Worm (Caenorhabditis elegans) whole organism, L4/young adult: Measurements from ENCODE around the gene pxl-1.

Experiments
- W03F9.2 ChIP-seq: fragments of 150-350 bp; optimal IDR thresholded peaks from 2 replicates; lab custom pipeline; 2014; ENCODE audit warnings: missing biosample characterization, missing genetic modification characterization
- dao-5 ChIP-seq: sonication (generic microtip); optimal IDR thresholded peaks from 2 replicates; lab custom pipeline; 2016; ENCODE audit warnings: missing genotype, missing genetic modification characterization, moderate library complexity, missing compliant biosample characterization
- him-1 ChIP-seq: sonication (generic microtip); optimal IDR thresholded peaks from 2 replicates; lab custom pipeline; 2016; ENCODE audit warnings: missing genotype, missing genetic modification reagents, missing genetic modification characterization, missing compliant biosample characterization

pxl-1 gene

ce11 chrIII:5888675-5889074 lies 7.1 kb downstream of the pxl-1 start, which contains the start of gene C28H8.8:
Gene C28H8.8, minus strand, starts transcription at chrIII:5888775.
- TF ChIP-seq dao-5, result no peak
- no peak for TF ChIP-seq him-1
- TF ChIP-seq W03F9.2 (tag; lab: Kevin White, UChicago), result no peak

ce11 chrIII:5886893-5887292 lies 8.9 kb downstream of the pxl-1 start, which contains the start of gene C28H8.7:
Gene C28H8.7, minus strand, starts transcription at chrIII:5886993.
- TF ChIP-seq W03F9.2 (tag; lab: Kevin White, UChicago) (no peak), dao-5 (no peak), him-1 (no peak)

- TF ChIP-seq him-1, result no peak
- TF ChIP-seq W03F9.2 (tag; lab: Kevin White, UChicago), result no peak
- TF ChIP-seq dao-5, result no peak
Measured at ce11 chrIII:5884459-5884858, 11.4 kb downstream of the pxl-1 start.

- TF ChIP-seq him-1 (no peak), W03F9.2 (tag; lab: Kevin White, UChicago) (no peak), dao-5 (no peak)
Measured at ce11 chrIII:5884007-5884406, 11.8 kb downstream of the pxl-1 start, which contains the start of gene C28H8.5. Gene C28H8.5, plus strand, starts transcription at chrIII:5884307.

- TF ChIP-seq dao-5 (no peak), him-1 (no peak), W03F9.2 (tag; lab: Kevin White, UChicago) (no peak)
Measured at ce11 chrIII:5883517-5883916, 12.3 kb downstream of the pxl-1 start.

- no peak for TF ChIP-seq W03F9.2 (tag; lab: Kevin White, UChicago)
- TF ChIP-seq him-1, result no peak
- TF ChIP-seq dao-5, result no peak
Measured at ce11 chrIII:5882823-5883222, 13.0 kb downstream of the pxl-1 start, which contains the start of gene F01F1.14. Gene F01F1.14, minus strand, starts transcription at chrIII:5882923.

- TF ChIP-seq him-1 (no peak), dao-5 (no peak)
Measured at ce11 chrIII:5882284-5882683, 13.5 kb downstream of the pxl-1 start.

ce11 chrIII:5879291-5879968 lies 16.4 kb downstream of the pxl-1 start, which contains the start of gene hpo-10:
Gene hpo-10, plus strand, starts transcription at chrIII:5879489.
- TF ChIP-seq W03F9.2 (tag; lab: Kevin White, UChicago) (no peak), dao-5 (no peak), him-1 (no peak)

- no peak for TF ChIP-seq W03F9.2 (tag; lab: Kevin White, UChicago)
Measured at ce11 chrIII:5878215-5878614, 17.6 kb downstream of the pxl-1 start, which contains the start of the genes mig-21 and F01F1.2. Gene mig-21, minus strand, starts transcription at chrIII:5878380. Gene F01F1.2, plus strand, starts transcription at chrIII:5878554.

ce11 chrIII:5876867-5877641 lies 18.8 kb downstream of the pxl-1 start:
- no peak for TF ChIP-seq dao-5
- TF ChIP-seq him-1, result no peak
- TF ChIP-seq W03F9.2 (tag; lab: Kevin White, UChicago), result no peak

- no peak for TF ChIP-seq dao-5
- TF ChIP-seq him-1, result no peak
- TF ChIP-seq W03F9.2 (tag; lab: Kevin White, UChicago), result no peak
Measured at ce11 chrIII:5876140-5876675, 19.6 kb downstream of the pxl-1 start, which contains the start of gene aldo-2. Gene aldo-2, minus strand, starts transcription at chrIII:5876625.

ce11 chrIII:5875705-5876104 lies 20.1 kb downstream of the pxl-1 start:
- TF ChIP-seq him-1, result no peak
- TF ChIP-seq dao-5, result no peak

ce11 chrIII:5875418-5875702 lies 20.5 kb downstream of the pxl-1 start:
- TF ChIP-seq dao-5 (no peak), him-1 (no peak), W03F9.2 (tag; lab: Kevin White, UChicago) (no peak)

- no peak for TF ChIP-seq W03F9.2 (tag; lab: Kevin White, UChicago)
- TF ChIP-seq him-1, result no peak
- no peak for TF ChIP-seq dao-5
Measured at ce11 chrIII:5874664-5875417, 21.0 kb downstream of the pxl-1 start.
